Worm (Caenorhabditis elegans): ENCODE measurements around the gene C27A7.3.

C27A7.3 gene

ce11 chrV:12111452-12111851 lies 29.3 kb upstream of the C27A7.3 start, which contains the start of gene lhpp-1 (continued):
- TF ChIP-seq duxl-1 (tag; optimal IDR thresholded peaks at IDR 0.05; ENCODE audit: poor library complexity): no peak
- no peak for TF ChIP-seq R02D3.7 (tag; optimal IDR thresholded peaks at IDR 0.05)
- no peak for TF ChIP-seq ces-1 (GFP tag; optimal IDR thresholded peaks at IDR 0.05)
- no peak for TF ChIP-seq D1046.2 (GFP tag; IDR thresholded peaks at IDR 0.05)
- no peak for TF ChIP-seq T20F7.1 (GFP tag; optimal IDR thresholded peaks at IDR 0.05)
- TF ChIP-seq skn-1 (tag; optimal IDR thresholded peaks at IDR 0.05): no peak
- TF ChIP-seq nhr-41 (GFP tag; IDR thresholded peaks at IDR 0.05): no peak
- TF ChIP-seq dmd-8 (GFP tag; IDR thresholded peaks at IDR 0.05): no peak
- TF ChIP-seq ceh-44 (GFP tag; IDR thresholded peaks at IDR 0.05): no peak
- no peak for TF ChIP-seq lsy-2 (tag; optimal IDR thresholded peaks at IDR 0.05)
- TF ChIP-seq hmg-1.1 (GFP tag; IDR thresholded peaks at IDR 0.05): no peak
- TF ChIP-seq lin-29 (GFP tag; IDR thresholded peaks at IDR 0.05): no peak
- TF ChIP-seq nhr-111 (GFP tag; optimal IDR thresholded peaks at IDR 0.05): no peak
- TF ChIP-seq F49E8.2 (tag; optimal IDR thresholded peaks at IDR 0.05; ENCODE audit: borderline replicate concordance): no peak

ce11 chrV:12113726-12114125 lies 27.0 kb upstream of the C27A7.3 start:
- TF ChIP-seq lin-15B (tag; optimal IDR thresholded peaks at IDR 0.05) (no peak), mdl-1 (tag; optimal IDR thresholded peaks at IDR 0.05) (peak in 1 of 2 experiments; percentile 13), zip-2 (tag; optimal IDR thresholded peaks at IDR 0.05) (no peak), F44E2.7 (GFP tag; IDR thresholded peaks at IDR 0.05) (no peak), nhr-10 (tag; optimal IDR thresholded peaks at IDR 0.05) (no peak), lin-38 (GFP tag; IDR thresholded peaks at IDR 0.05) (no peak), nhr-111 (GFP tag; optimal IDR thresholded peaks at IDR 0.05) (no peak), ztf-7 (tag; optimal IDR thresholded peaks at IDR 0.05) (no peak), duxl-1 (tag; optimal IDR thresholded peaks at IDR 0.05; ENCODE audit: poor library complexity) (no peak), ceh-28 (tag; optimal IDR thresholded peaks at IDR 0.05) (no peak), D1046.2 (GFP tag; IDR thresholded peaks at IDR 0.05) (no peak), lin-39 (tag; optimal IDR thresholded peaks at IDR 0.05) (no peak), dmd-8 (GFP tag; IDR thresholded peaks at IDR 0.05) (no peak), jun-1 (tag; optimal IDR thresholded peaks at IDR 0.05) (no peak), pqm-1 (tag; optimal IDR thresholded peaks at IDR 0.05) (peak; percentile 85), zag-1 (tag; optimal IDR thresholded peaks at IDR 0.05) (no peak), nhr-28 (tag; optimal IDR thresholded peaks at IDR 0.05) (peak; percentile 91), madf-5 (GFP tag; IDR thresholded peaks at IDR 0.05) (no peak), unc-62 (GFP tag; optimal IDR thresholded peaks at IDR 0.05 in 1 of 2) (no peak), unc-62 (tag; optimal IDR thresholded peaks at IDR 0.05) (no peak), snpc-4 (tag; optimal IDR thresholded peaks at IDR 0.05) (no peak), aha-1 (tag) (peak; percentile 30), Y5F2A.4 (GFP tag; optimal IDR thresholded peaks at IDR 0.05) (no peak), fos-1 (tag; optimal IDR thresholded peaks at IDR 0.05) (no peak), tra-1 (GFP tag; IDR thresholded peaks at IDR 0.05) (no peak), mxl-3 (GFP tag; optimal IDR thresholded peaks at IDR 0.05) (peak; percentile 66), F37D6.2 (tag; optimal IDR thresholded peaks at IDR 0.05) (no peak), zfp-3 (GFP tag; conservative IDR thresholded peaks at IDR 0.05) (no peak), nhr-48 (tag; optimal IDR thresholded peaks at IDR 0.05) (no peak), sdz-12 (GFP tag; optimal IDR thresholded peaks at IDR 0.05) (no peak), daf-12 (tag; optimal IDR thresholded peaks at IDR 0.05) (no peak), lir-3 (tag; optimal IDR thresholded peaks at IDR 0.05) (no peak), ceh-62 (tag; optimal IDR thresholded peaks at IDR 0.05) (no peak), ceh-32 (tag; optimal IDR thresholded peaks at IDR 0.05; ENCODE audit: poor library complexity) (no peak), lin-13 (GFP tag; optimal IDR thresholded peaks at IDR 0.05) (no peak), ZK546.5 (tag; optimal IDR thresholded peaks at IDR 0.05) (no peak), unc-130 (GFP tag; optimal IDR thresholded peaks at IDR 0.05) (no peak), ZK337.2 (GFP tag; IDR thresholded peaks at IDR 0.05) (no peak), skn-1 (tag; optimal IDR thresholded peaks at IDR 0.05) (no peak), mep-1 (tag; optimal IDR thresholded peaks at IDR 0.05) (no peak), F49E8.2 (tag; optimal IDR thresholded peaks at IDR 0.05; ENCODE audit: borderline replicate concordance) (no peak), tag-97 (GFP tag; IDR thresholded peaks at IDR 0.05) (no peak), saeg-2 (GFP tag; IDR thresholded peaks at IDR 0.05) (no peak), gei-8 (GFP tag; optimal IDR thresholded peaks at IDR 0.05) (no peak)

Data from whole organism, L4 larva.